Worm (Caenorhabditis elegans): ENCODE data around the gene T02E9.5.

The T02E9.5 gene

DNA sequence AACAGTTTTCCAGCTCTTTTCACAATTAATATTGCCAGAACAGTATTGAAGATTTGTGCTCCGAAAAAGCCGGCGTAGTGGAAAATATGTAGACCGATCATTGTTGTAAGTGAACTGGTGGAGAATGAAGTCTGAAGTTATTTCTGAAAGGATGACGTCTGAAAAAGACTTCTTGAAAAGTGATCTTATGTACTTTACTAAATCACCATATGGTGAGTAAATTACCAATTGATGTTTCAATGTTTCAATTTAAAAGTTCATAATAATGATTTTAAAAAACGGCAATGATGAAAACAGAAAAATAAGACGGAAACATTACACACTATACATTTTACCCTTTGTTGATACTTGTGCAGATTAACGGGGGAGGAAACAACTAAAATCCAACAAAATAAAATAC, 18.3 kb upstream of the T02E9.5 start, which contains the start of gene str-141:
Gene str-141 (minus strand): TSS at position 101 of the 400 bp plus-strand sequence.
- TF ChIP-seq duxl-1 (tag; optimal IDR thresholded peaks at IDR 0.05; ENCODE audit: poor library complexity) (peak; percentile 4), ceh-44 (GFP tag; IDR thresholded peaks at IDR 0.05) (no peak), unc-62 (GFP tag; optimal IDR thresholded peaks at IDR 0.05 in 1 of 2) (peak in 1 of 2 experiments; percentile 3), unc-62 (tag; optimal IDR thresholded peaks at IDR 0.05) (no peak), nhr-42 (GFP tag; IDR thresholded peaks at IDR 0.05) (no peak), ama-1 (optimal IDR thresholded peaks at IDR 0.05) (peak; percentile 12)

DNA sequence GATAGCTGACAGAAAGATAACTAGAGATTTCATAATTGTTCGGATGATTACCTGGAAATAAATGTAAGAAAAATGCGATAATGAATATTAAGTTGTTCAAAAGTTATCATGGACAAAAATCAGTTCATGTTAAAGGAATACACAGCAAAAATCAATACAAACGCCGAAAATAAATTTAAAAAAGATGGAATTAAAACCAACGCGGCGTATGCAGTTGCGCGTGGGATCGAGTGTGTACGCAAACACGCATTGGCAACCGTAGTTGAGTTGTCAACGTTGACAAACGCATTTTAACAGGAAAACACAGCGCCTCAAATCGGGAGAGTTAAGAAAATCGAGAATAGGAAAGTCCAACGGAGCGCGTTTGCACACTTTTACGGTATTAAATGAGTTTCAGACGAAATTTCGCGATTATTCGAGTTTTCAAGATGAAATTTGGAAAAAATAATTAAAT, 15.1 kb upstream of the T02E9.5 start, which contains the start of gene tmed-10:
Gene tmed-10 (minus strand): TSS at position 51 of the 454 bp plus-strand sequence.
- 0 out of 2 replicates have a peak, but pooled peaks have one; percentile 51 for TF ChIP-seq pha-4 (GFP tag; IDR thresholded peaks at IDR 0.05)
- peak; percentile 18 for TF ChIP-seq pha-4 (tag; optimal IDR thresholded peaks at IDR 0.05)
- TF ChIP-seq nhr-77 (tag; optimal IDR thresholded peaks at IDR 0.05): no peak
- peak; percentile 53; the same call in 1 of the 2 replicates for TF ChIP-seq ceh-44 (GFP tag; IDR thresholded peaks at IDR 0.05)
- peak in 1 of 2 experiments; percentile 93 for TF ChIP-seq lsy-2 (tag; optimal IDR thresholded peaks at IDR 0.05)
- TF ChIP-seq hif-1 (tag; optimal IDR thresholded peaks at IDR 0.05): peak in 1 of 2 experiments; percentile 12
- TF ChIP-seq zip-11 (GFP tag; IDR thresholded peaks at IDR 0.05): no peak
- TF ChIP-seq gei-8 (GFP tag; optimal IDR thresholded peaks at IDR 0.05): no peak
- TF ChIP-seq ces-1 (GFP tag; optimal IDR thresholded peaks at IDR 0.05): no peak
- no peak for TF ChIP-seq arid-1 (GFP tag; conservative IDR thresholded peaks at IDR 0.05)
- peak; percentile 76 for TF ChIP-seq hmg-1.1 (GFP tag; IDR thresholded peaks at IDR 0.05)
- TF ChIP-seq nhr-237 (tag; optimal IDR thresholded peaks at IDR 0.05): no peak
- no peak for TF ChIP-seq lim-7 (GFP tag; IDR thresholded peaks at IDR 0.05)
- peak; percentile 50 for TF ChIP-seq rbr-2 (tag; optimal IDR thresholded peaks at IDR 0.05)
- no peak for TF ChIP-seq mxl-2 (GFP tag; conservative IDR thresholded peaks at IDR 0.05)
- no peak for TF ChIP-seq madf-5 (GFP tag; IDR thresholded peaks at IDR 0.05)
- TF ChIP-seq nhr-48 (tag; optimal IDR thresholded peaks at IDR 0.05): no peak
- no peak for TF ChIP-seq mep-1 (tag; optimal IDR thresholded peaks at IDR 0.05)
- no peak for TF ChIP-seq mdt-29 (GFP tag; IDR thresholded peaks at IDR 0.05)
- no peak for TF ChIP-seq daf-12 (tag; optimal IDR thresholded peaks at IDR 0.05)
- TF ChIP-seq nhr-25 (tag; optimal IDR thresholded peaks at IDR 0.05; ENCODE audit: borderline replicate concordance, insufficient read depth): no peak
- TF ChIP-seq fos-1 (tag; optimal IDR thresholded peaks at IDR 0.05): no peak
- TF ChIP-seq unc-130 (GFP tag; optimal IDR thresholded peaks at IDR 0.05): peak; percentile 43
- no peak for TF ChIP-seq saeg-2 (GFP tag; IDR thresholded peaks at IDR 0.05)
- TF ChIP-seq vab-7 (GFP tag; IDR thresholded peaks at IDR 0.05): no peak
- no peak for TF ChIP-seq zfp-2 (tag; optimal IDR thresholded peaks at IDR 0.05)
- TF ChIP-seq cey-2 (tag; optimal IDR thresholded peaks at IDR 0.05; ENCODE audit: borderline replicate concordance, insufficient read depth): no peak
- no peak for TF ChIP-seq Y105C5A.15 (GFP tag; IDR thresholded peaks at IDR 0.05)
- TF ChIP-seq lir-3 (tag; optimal IDR thresholded peaks at IDR 0.05): no peak
- TF ChIP-seq lin-38 (GFP tag; IDR thresholded peaks at IDR 0.05): peak; percentile 95
- no peak for TF ChIP-seq set-16 (GFP tag; IDR thresholded peaks at IDR 0.05)
- no peak for TF ChIP-seq php-3 (GFP tag; IDR thresholded peaks at IDR 0.05)
- no peak for TF ChIP-seq zfp-3 (GFP tag; conservative IDR thresholded peaks at IDR 0.05)
- no peak for TF ChIP-seq ceh-62 (tag; optimal IDR thresholded peaks at IDR 0.05)
- no peak for TF ChIP-seq lin-39 (tag; optimal IDR thresholded peaks at IDR 0.05)
- TF ChIP-seq fkh-10 (GFP tag; optimal IDR thresholded peaks at IDR 0.05): no peak
- TF ChIP-seq nhr-41 (GFP tag; IDR thresholded peaks at IDR 0.05): no peak
- peak; percentile 75 for TF ChIP-seq ceh-20 (GFP tag; IDR thresholded peaks at IDR 0.05)
- TF ChIP-seq ztf-11 (tag; optimal IDR thresholded peaks at IDR 0.05): no peak
- peak; percentile 72 for TF ChIP-seq dmd-6 (GFP tag; IDR thresholded peaks at IDR 0.05)
- TF ChIP-seq T20F7.1 (GFP tag; optimal IDR thresholded peaks at IDR 0.05): peak; percentile 50
- no peak for TF ChIP-seq Y5F2A.4 (GFP tag; optimal IDR thresholded peaks at IDR 0.05)
- no peak for TF ChIP-seq lin-29 (GFP tag; IDR thresholded peaks at IDR 0.05)
- no peak for TF ChIP-seq nhr-10 (tag; optimal IDR thresholded peaks at IDR 0.05)
- peak; percentile 54 for TF ChIP-seq dpl-1 (GFP tag; optimal IDR thresholded peaks at IDR 0.05)

Measured in whole organism, L4 larva.